Fruit fly (Drosophila melanogaster) whole organism, prepupa: Measurements from ENCODE around the gene ine.

Experiments used
- CG10631 ChIP-seq: fragments of 200-800 bp; sonication (Bioruptor generic); optimal IDR thresholded peaks from 2 replicates; lab custom pipeline; 2016; ENCODE audit warnings: missing biosample characterization, missing genetic modification characterization
- CG10669 ChIP-seq: fragments of 200-800 bp; sonication (Bioruptor generic); optimal IDR thresholded peaks from 3 replicates; lab custom pipeline; 2018; ENCODE audit warnings: missing biosample characterization, mild to moderate bottlenecking, missing genetic modification characterization, moderate library complexity
- CG15336 ChIP-seq: fragments of 200-800 bp; sonication (Bioruptor generic); IDR thresholded peaks from 2 replicates; pipeline ENCODE4 v1.3.6; 2022; ENCODE audit warnings: missing biosample characterization, missing genetic modification characterization
- CG3032 ChIP-seq: fragments of 200-800 bp; optimal IDR thresholded peaks from 2 replicates; lab custom pipeline; 2019; ENCODE audit warnings: missing biosample characterization, mild to moderate bottlenecking, missing genetic modification characterization, moderate library complexity
- CG34406 ChIP-seq: fragments of 200-800 bp; sonication (Bioruptor generic); optimal IDR thresholded peaks from 3 replicates; lab custom pipeline; 2016; ENCODE audit warnings: missing biosample characterization, missing genetic modification characterization
- CG4318 ChIP-seq: fragments of 200-800 bp; sonication (Bioruptor generic); optimal IDR thresholded peaks from 3 replicates; lab custom pipeline; 2017; ENCODE audit warnings: missing biosample characterization, mild to moderate bottlenecking, missing genetic modification characterization
- CG6163 ChIP-seq: fragments of 200-800 bp; sonication (Bioruptor generic); IDR thresholded peaks from 3 replicates; pipeline ENCODE4 v1.3.6; 2022; ENCODE audit warnings: missing biosample characterization, missing genetic modification characterization
- CG8119 ChIP-seq: fragments of 200-800 bp; sonication (Bioruptor generic); IDR thresholded peaks from 3 replicates; pipeline ENCODE4 v1.3.6; 2022; ENCODE audit warnings: missing biosample characterization, missing genetic modification characterization
- CG8632 ChIP-seq: fragments of 200-800 bp; sonication (Bioruptor generic); optimal IDR thresholded peaks from 3 replicates; lab custom pipeline; 2016; ENCODE audit warnings: missing biosample characterization, missing genetic modification characterization
- CG9139 ChIP-seq: fragments of 200-800 bp; sonication (Bioruptor generic); optimal IDR thresholded peaks from 3 replicates; lab custom pipeline; 2017; ENCODE audit warnings: missing biosample characterization, mild to moderate bottlenecking, missing genetic modification characterization
- Ets96B ChIP-seq: fragments of 200-800 bp; optimal IDR thresholded peaks from 2 replicates; lab custom pipeline; 2019; ENCODE audit warnings: missing biosample characterization, mild to moderate bottlenecking, missing genetic modification characterization, moderate library complexity
- Hr39 ChIP-seq: fragments of 200-800 bp; sonication (Bioruptor generic); optimal IDR thresholded peaks from 2 replicates; lab custom pipeline; 2016; ENCODE audit warnings: missing biosample characterization, missing genetic modification characterization
- Met ChIP-seq: fragments of 200-800 bp; sonication (Bioruptor generic); optimal IDR thresholded peaks from 3 replicates; lab custom pipeline; 2016; ENCODE audit warnings: missing biosample characterization, missing genetic modification characterization
- Smox ChIP-seq: fragments of 200-800 bp; sonication (Bioruptor generic); optimal IDR thresholded peaks from 3 replicates; lab custom pipeline; 2016; ENCODE audit warnings: missing biosample characterization, missing genetic modification characterization
- Sox14 ChIP-seq: fragments of 200-800 bp; sonication (Bioruptor generic); optimal IDR thresholded peaks from 3 replicates; lab custom pipeline; 2016; ENCODE audit warnings: missing biosample characterization, missing genetic modification characterization
- Sox15 ChIP-seq: fragments of 200-800 bp; sonication (Bioruptor generic); optimal IDR thresholded peaks from 3 replicates; lab custom pipeline; 2016; ENCODE audit warnings: missing biosample characterization, missing genetic modification characterization
- dac ChIP-seq: fragments of 200-800 bp; sonication (Bioruptor generic); optimal IDR thresholded peaks from 2 replicates; lab custom pipeline; 2017; ENCODE audit warnings: missing biosample characterization, mild to moderate bottlenecking, missing genetic modification characterization
- eg ChIP-seq: fragments of 200-800 bp; sonication (Bioruptor generic); IDR thresholded peaks from 3 replicates; pipeline ENCODE4 v1.3.6; 2022; ENCODE audit warnings: missing biosample characterization, missing genetic modification characterization
- fd59A ChIP-seq: fragments of 200-800 bp; sonication (Bioruptor generic); optimal IDR thresholded peaks from 2 replicates; lab custom pipeline; 2017; ENCODE audit warnings: missing biosample characterization, mild to moderate bottlenecking, missing genetic modification characterization, missing genetic modification reagents
- fd85E ChIP-seq: fragments of 200-800 bp; sonication (Bioruptor generic); optimal IDR thresholded peaks from 3 replicates; lab custom pipeline; 2016; ENCODE audit warnings: missing biosample characterization, missing genetic modification characterization
- fkh ChIP-seq: fragments of 200-800 bp; sonication (Bioruptor generic); optimal IDR thresholded peaks from 3 replicates; lab custom pipeline; 2017; ENCODE audit warnings: missing biosample characterization, mild to moderate bottlenecking, missing genetic modification characterization, moderate library complexity
- net ChIP-seq: fragments of 200-800 bp; sonication (Bioruptor generic); optimal IDR thresholded peaks from 3 replicates; lab custom pipeline; 2016; ENCODE audit warnings: missing biosample characterization, missing genetic modification characterization
- pdm3 ChIP-seq: fragments of 200-800 bp; sonication (Bioruptor generic); optimal IDR thresholded peaks from 3 replicates; lab custom pipeline; 2016; ENCODE audit warnings: missing biosample characterization, missing genetic modification characterization
- salr ChIP-seq, 2 experiments: fragments of 200-800 bp; sonication (Bioruptor generic); optimal IDR thresholded peaks; 3 replicates each; lab custom pipeline; 2016 to 2018; ENCODE audit warnings: missing biosample characterization in 2 of 2, missing genetic modification characterization in 2 of 2, mild to moderate bottlenecking in 1 of 2
- spab ChIP-seq: fragments of 200-800 bp; sonication (Bioruptor generic); optimal IDR thresholded peaks from 2 replicates; lab custom pipeline; 2017; ENCODE audit warnings: missing biosample characterization, mild to moderate bottlenecking, missing genetic modification characterization, missing genetic modification reagents
- svp ChIP-seq: fragments of 200-800 bp; sonication (Bioruptor generic); peaks from one replicate; lab custom pipeline; 2016; ENCODE audit warnings: missing biosample characterization, missing genetic modification characterization
- topi ChIP-seq: fragments of 200-800 bp; sonication (Bioruptor generic); optimal IDR thresholded peaks from 3 replicates; lab custom pipeline; 2016; ENCODE audit warnings: missing biosample characterization, missing genetic modification characterization
- vri ChIP-seq: fragments of 200-800 bp; sonication (Bioruptor generic); optimal IDR thresholded peaks from 3 replicates; lab custom pipeline; 2016; ENCODE audit warnings: missing biosample characterization, mild to moderate bottlenecking, missing genetic modification characterization

ine gene

DNA sequence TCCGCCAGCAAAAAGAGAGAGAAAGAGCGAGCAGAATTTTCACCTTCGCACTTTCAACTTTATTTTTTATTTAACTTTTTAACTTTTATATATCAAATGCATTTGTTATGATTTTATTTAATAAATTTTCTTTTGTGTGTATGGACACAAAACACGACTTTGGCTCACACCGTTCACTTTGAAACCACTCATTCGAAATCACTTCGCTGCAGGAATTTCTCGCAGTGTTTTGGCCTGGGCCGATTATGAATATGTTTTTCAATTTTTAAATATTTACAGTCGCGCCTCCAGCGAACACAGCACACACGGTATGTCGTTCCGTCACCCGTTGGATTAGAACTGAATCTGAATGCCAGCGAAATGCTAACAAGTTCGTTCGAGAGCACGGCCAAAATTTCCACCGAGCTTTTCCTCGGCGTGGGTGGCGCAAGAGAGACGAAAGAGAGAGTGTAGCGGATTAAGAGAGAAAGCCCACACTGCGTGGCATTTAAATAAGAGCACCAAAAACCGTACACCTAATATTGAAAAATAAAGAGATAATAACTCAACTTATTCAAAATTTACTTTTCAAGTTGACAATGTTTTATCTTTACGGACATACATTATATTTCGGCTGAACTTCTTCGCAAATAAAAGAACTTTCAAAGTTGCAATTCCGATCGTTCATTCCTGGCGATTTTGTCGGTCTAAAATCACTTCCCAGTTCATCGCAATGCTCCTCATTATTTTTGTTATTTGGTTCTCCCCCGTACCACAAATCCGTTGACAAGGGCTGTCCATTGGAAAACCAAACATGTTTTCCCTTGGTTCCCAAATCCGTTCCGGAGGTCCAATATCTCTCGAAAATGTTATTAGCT is 35.7 kb downstream of the ine start, which contains the start of gene CG15431:
TSS of gene CG15431 (minus strand) at position 402 of the 857 bp plus-strand sequence.
- TF ChIP-seq eg (GFP tag; lab: Robert Waterston, UW) (0 out of 3 replicates have a peak, but pooled peaks have one; percentile 40), CG6163 (peak; percentile 56; the same call in 1 of the 3 replicates), CG15336 (GFP tag; lab: Robert Waterston, UW) (peak; percentile 40; the same call in 1 of the 2 replicates), CG4318 (no peak), CG8119 (GFP tag; lab: Robert Waterston, UW) (peak; percentile 47; the same call in 1 of the 3 replicates), salr (GFP tag; optimal IDR thresholded peaks at IDR 0.05; lab: Kevin White, UChicago) (peak; percentile 56 to 82)
- TF ChIP-seq, all 60 proteins: peak for 5

DNA sequence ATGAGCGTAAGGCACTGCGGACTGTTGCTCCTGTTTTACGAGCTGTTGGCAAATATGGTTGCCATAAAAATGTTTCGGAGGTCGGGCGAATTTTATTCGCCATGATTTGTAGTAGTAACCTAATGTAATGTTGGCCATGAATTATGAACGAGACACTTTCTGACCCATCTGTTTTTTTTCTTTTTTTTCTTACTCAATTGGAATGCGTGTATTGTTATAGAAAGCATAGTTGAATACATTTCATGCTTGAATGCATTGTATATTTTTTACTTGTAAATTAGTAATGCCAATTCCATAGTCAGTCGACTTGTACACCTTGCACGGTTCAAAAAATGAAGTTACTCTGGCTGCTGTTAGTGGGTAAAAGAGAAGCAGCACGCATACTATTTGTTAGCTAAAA is 39.3 kb downstream of the ine start, which contains the start of gene CG43056:
TSS of gene CG43056 (plus strand) at position 301 of the 400 bp plus-strand sequence.
- TF ChIP-seq fkh (no peak), spab (GFP tag; lab: Kevin White, UChicago) (no peak), pdm3 (no peak), topi (no peak), CG3032 (no peak), fd59A (GFP tag; lab: Kevin White, UChicago) (no peak), vri (GFP tag; lab: Kevin White, UChicago) (no peak)

DNA sequence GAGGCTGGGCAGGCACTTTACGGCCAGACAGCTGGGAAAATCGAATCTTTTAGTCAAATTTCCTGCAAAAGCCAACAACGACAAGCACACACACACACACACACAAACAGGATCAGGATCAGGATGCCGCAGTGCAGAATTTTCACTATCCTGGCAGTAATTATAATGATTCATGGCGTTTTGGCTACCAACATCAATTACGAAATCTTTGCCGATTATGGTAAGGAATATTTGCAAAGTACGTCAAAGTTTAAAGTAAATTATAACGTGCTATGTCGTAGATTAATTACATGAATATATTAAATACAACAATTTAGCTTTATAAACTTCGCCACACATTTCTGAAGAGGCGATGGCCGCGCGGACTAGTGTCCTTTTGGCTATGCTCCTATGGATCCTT is 43.2 kb downstream of the ine start, which contains the start of the genes CG34177 and CG34178:
TSS of gene CG34177 (plus strand) at position 301 of the 400 bp plus-strand sequence.
TSS of gene CG34178 (plus strand) at position 301 of the 400 bp plus-strand sequence.
- TF ChIP-seq svp (GFP tag; lab: Kevin White, UChicago) = peak; percentile 21
- no peak for TF ChIP-seq salr (GFP tag; optimal IDR thresholded peaks at IDR 0.05; lab: Kevin White, UChicago)

DNA sequence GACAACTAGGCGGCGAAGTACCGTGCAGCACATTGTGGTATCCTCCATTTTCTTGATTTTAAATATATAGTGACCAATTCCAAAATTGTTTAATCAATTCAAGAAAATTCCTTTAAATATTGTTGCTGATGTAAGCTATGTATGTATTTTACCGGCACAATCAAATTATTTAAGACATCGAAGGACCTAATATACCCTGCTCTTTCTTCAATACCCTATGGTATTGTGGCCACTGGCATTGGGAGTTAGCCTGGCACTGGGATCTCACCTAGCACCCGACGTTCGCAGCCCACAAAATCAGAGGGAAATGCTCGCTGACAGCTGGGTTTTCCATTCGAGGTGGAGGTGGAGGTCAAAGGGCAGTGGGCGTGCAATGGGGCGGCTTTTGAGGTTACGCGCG is 54.7 kb downstream of the ine start:
- TF ChIP-seq pdm3 (no peak), Met (GFP tag; lab: Kevin White, UChicago) (no peak), fd85E (GFP tag; lab: Kevin White, UChicago) (no peak), CG10631 (no peak), Hr39 (GFP tag; lab: Kevin White, UChicago) (no peak), CG34406 (GFP tag; lab: Kevin White, UChicago) (no peak), CG9139 (no peak), Sox15 (no peak)

DNA sequence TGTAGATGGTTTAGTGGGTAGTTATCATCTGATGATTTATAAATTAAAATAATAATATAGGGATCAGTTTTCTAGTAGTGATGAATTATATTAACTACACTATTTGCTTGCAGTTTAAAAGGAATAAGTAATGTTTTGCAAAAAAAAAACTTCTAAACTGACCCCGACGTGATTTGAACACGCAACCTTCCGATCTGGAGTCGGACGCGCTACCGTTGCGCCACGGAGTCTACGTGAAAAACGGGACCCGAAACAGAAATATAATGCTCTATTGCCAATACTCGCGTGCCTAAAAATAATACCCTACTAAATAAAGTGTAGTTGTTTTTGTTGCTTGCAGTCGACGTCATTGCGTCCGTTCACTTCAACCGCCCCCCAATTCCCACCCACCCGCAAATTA is 58.0 kb downstream of the ine start:
- TF ChIP-seq CG15336 (GFP tag; lab: Robert Waterston, UW) = no peak
- TF ChIP-seq CG10669 = no peak
- TF ChIP-seq Sox14 (GFP tag; lab: Kevin White, UChicago) = no peak
- no peak for TF ChIP-seq CG6163
- no peak for TF ChIP-seq Sox15
- no peak for TF ChIP-seq CG8632 (GFP tag; lab: Kevin White, UChicago)
- no peak for TF ChIP-seq dac (GFP tag; lab: Kevin White, UChicago)
- TF ChIP-seq net (GFP tag; lab: Kevin White, UChicago) = no peak
- no peak for TF ChIP-seq Smox (GFP tag; lab: Kevin White, UChicago)
- no peak for TF ChIP-seq CG34406 (GFP tag; lab: Kevin White, UChicago)
- TF ChIP-seq svp (GFP tag; lab: Kevin White, UChicago) = no peak
- TF ChIP-seq spab (GFP tag; lab: Kevin White, UChicago) = no peak
- TF ChIP-seq Ets96B = no peak
- TF ChIP-seq, all 60 proteins: peak for 0
